Worm (Caenorhabditis elegans) whole organism, L2 larva: ENCODE measurements around the gene T25E4.2.

Source experiments
- F13H6.1 ChIP-seq: sonication (generic microtip); optimal IDR thresholded peaks from 2 replicates; lab custom pipeline; 2016; ENCODE audit warnings: missing genetic modification characterization, missing compliant biosample characterization
- R02D3.7 ChIP-seq: fragments of 150-350 bp; optimal IDR thresholded peaks from 2 replicates; lab custom pipeline; 2014; ENCODE audit warnings: missing biosample characterization, missing genetic modification characterization
- ZK546.5 ChIP-seq: sonication (generic microtip); optimal IDR thresholded peaks from 2 replicates; lab custom pipeline; 2017; ENCODE audit warnings: missing biosample characterization, missing genetic modification characterization
- aly-2 ChIP-seq: fragments of 150-350 bp; optimal IDR thresholded peaks from 2 replicates; lab custom pipeline; 2014; ENCODE audit warnings: missing biosample characterization, missing genetic modification characterization
- ama-1 ChIP-seq: fragments of 150-350 bp; optimal IDR thresholded peaks from 2 replicates; lab custom pipeline; 2018; ENCODE audit warnings: inconsistent platforms
- blmp-1 ChIP-seq: sonication (generic microtip); optimal IDR thresholded peaks from 2 replicates; lab custom pipeline; 2017; ENCODE audit warnings: missing genetic modification characterization, mild to moderate bottlenecking, missing compliant biosample characterization, antibody characterized with exemption, moderate library complexity; ENCODE audit not compliant: insufficient read depth
- ceh-16 ChIP-seq: fragments of 150-350 bp; optimal IDR thresholded peaks from 2 replicates; lab custom pipeline; 2014; ENCODE audit warnings: missing biosample characterization, missing genetic modification characterization
- crh-2 ChIP-seq: sonication (generic microtip); optimal IDR thresholded peaks from 2 replicates; lab custom pipeline; 2017; ENCODE audit warnings: missing biosample characterization, missing genetic modification characterization
- egl-27 ChIP-seq: sonication (generic microtip); optimal IDR thresholded peaks from 3 replicates; lab custom pipeline; 2017; ENCODE audit warnings: missing biosample characterization, missing genetic modification reagents, missing genetic modification characterization
- elt-1 ChIP-seq: fragments of 150-350 bp; optimal IDR thresholded peaks from 2 replicates; lab custom pipeline; 2014; ENCODE audit warnings: missing biosample characterization, missing genetic modification characterization
- elt-3 ChIP-seq: sonication (generic microtip); optimal IDR thresholded peaks from 2 replicates; lab custom pipeline; 2017; ENCODE audit warnings: missing biosample characterization, missing genetic modification characterization
- fos-1 ChIP-seq: fragments of 150-350 bp; optimal IDR thresholded peaks from 2 replicates; lab custom pipeline; 2014; ENCODE audit warnings: missing biosample characterization, missing genetic modification characterization
- gmeb-1 ChIP-seq: fragments of 150-350 bp; optimal IDR thresholded peaks from 2 replicates; lab custom pipeline; 2014; ENCODE audit warnings: missing biosample characterization, missing genetic modification characterization
- lin-11 ChIP-seq: fragments of 150-350 bp; sonication (generic microtip); optimal IDR thresholded peaks from 2 replicates; lab custom pipeline; 2014; ENCODE audit warnings: missing biosample characterization, missing genetic modification characterization, inconsistent platforms, mixed read lengths
- lin-39 ChIP-seq: fragments of 150-350 bp; optimal IDR thresholded peaks from 2 replicates; lab custom pipeline; 2014; ENCODE audit warnings: missing biosample characterization, missing genetic modification reagents, missing genetic modification characterization
- mdl-1 ChIP-seq, 2 experiments: fragments of 150-350 bp in 1 of 2; sonication (generic microtip) in 1 of 2; optimal IDR thresholded peaks; 2 replicates each; lab custom pipeline; 2017; ENCODE audit warnings: missing biosample characterization in 2 of 2, missing genetic modification characterization in 2 of 2
- nhr-10 ChIP-seq: sonication (generic microtip); optimal IDR thresholded peaks from 2 replicates; lab custom pipeline; 2017; ENCODE audit warnings: missing biosample characterization, missing genetic modification characterization
- nhr-12 ChIP-seq: fragments of 150-350 bp; optimal IDR thresholded peaks from 2 replicates; lab custom pipeline; 2014; ENCODE audit warnings: missing biosample characterization, missing genetic modification characterization
- nhr-21 ChIP-seq: fragments of 150-350 bp; optimal IDR thresholded peaks from 2 replicates; lab custom pipeline; 2014; ENCODE audit warnings: missing biosample characterization, missing genetic modification characterization
- nhr-23 ChIP-seq: fragments of 150-350 bp; optimal IDR thresholded peaks from 2 replicates; lab custom pipeline; 2014; ENCODE audit warnings: missing biosample characterization, missing genetic modification reagents, missing genetic modification characterization
- nhr-237 ChIP-seq: fragments of 150-350 bp; optimal IDR thresholded peaks from 2 replicates; lab custom pipeline; 2014; ENCODE audit warnings: missing biosample characterization, missing genetic modification characterization
- nhr-25 ChIP-seq: fragments of 150-350 bp; sonication (generic microtip); optimal IDR thresholded peaks from 3 replicates; lab custom pipeline; 2014; ENCODE audit warnings: missing biosample characterization, missing genetic modification characterization
- nhr-6 ChIP-seq: fragments of 150-350 bp; optimal IDR thresholded peaks from 2 replicates; lab custom pipeline; 2014; ENCODE audit warnings: missing biosample characterization, missing genetic modification characterization
- nhr-77 ChIP-seq: fragments of 150-350 bp; optimal IDR thresholded peaks from 2 replicates; lab custom pipeline; 2014; ENCODE audit warnings: missing biosample characterization, missing genetic modification characterization
- peb-1 ChIP-seq: fragments of 150-350 bp; optimal IDR thresholded peaks from 2 replicates; lab custom pipeline; 2014; ENCODE audit warnings: missing biosample characterization, missing genetic modification characterization
- skn-1 ChIP-seq: sonication (generic microtip); optimal IDR thresholded peaks from 2 replicates; lab custom pipeline; 2017; ENCODE audit warnings: missing biosample characterization, missing genetic modification characterization
- sma-3 ChIP-seq: sonication (generic microtip); optimal IDR thresholded peaks from 2 replicates; lab custom pipeline; 2016; ENCODE audit warnings: missing genetic modification reagents, missing genetic modification characterization, missing compliant biosample characterization
- sma-9 ChIP-seq, 2 experiments: fragments of 150-350 bp in 1 of 2; sonication (generic microtip) in 1 of 2; optimal IDR thresholded peaks; 2 replicates each; lab custom pipeline; 2014 to 2016; ENCODE audit warnings: missing genetic modification characterization in 2 of 2, mild to moderate bottlenecking in 1 of 2, missing biosample characterization in 1 of 2, missing compliant biosample characterization in 1 of 2, missing genetic modification reagents in 1 of 2, moderate library complexity in 1 of 2
- snpc-4 ChIP-seq: fragments of 150-350 bp; optimal IDR thresholded peaks from 2 replicates; lab custom pipeline; 2014; ENCODE audit warnings: missing biosample characterization, missing genetic modification characterization
- unc-62 ChIP-seq: fragments of 150-350 bp; optimal IDR thresholded peaks from 2 replicates; lab custom pipeline; 2014; ENCODE audit warnings: missing biosample characterization, missing genetic modification reagents, missing genetic modification characterization
- ztf-4 ChIP-seq: fragments of 150-350 bp; optimal IDR thresholded peaks from 2 replicates; lab custom pipeline; 2014; ENCODE audit warnings: missing biosample characterization, missing genetic modification characterization

Gene T25E4.2

ce11 chrII:5572082-5572746, 10.0 kb downstream of the T25E4.2 start (continued):
- TF ChIP-seq ceh-16 (tag; lab: Kevin White, UChicago) (no peak), nhr-21 (peak; percentile 83), mdl-1 (tag; optimal IDR thresholded peaks at IDR 0.05; lab: Kevin White, UChicago) (no peak), peb-1 (tag; lab: Kevin White, UChicago) (no peak), nhr-10 (tag; lab: Kevin White, UChicago) (peak; percentile 77)
- TF ChIP-seq, all 48 proteins: peak for 11

- TF ChIP-seq elt-1 (tag; lab: Kevin White, UChicago), result no peak
- TF ChIP-seq sma-9 (GFP tag; optimal IDR thresholded peaks at IDR 0.05; lab: Kevin White, UChicago), result peak; percentile 5
- no peak for TF ChIP-seq sma-9 (tag; optimal IDR thresholded peaks at IDR 0.05; lab: Kevin White, UChicago)
These were observed 11.9 kb downstream of the T25E4.2 start, which contains the start of the genes C17C3.1 and C17C3.15 for ce11 chrII:5570272-5570671. TSS of gene C17C3.1 (plus strand) at chrII:5570572. TSS of gene C17C3.15 (plus strand) at chrII:5570654.

DNA sequence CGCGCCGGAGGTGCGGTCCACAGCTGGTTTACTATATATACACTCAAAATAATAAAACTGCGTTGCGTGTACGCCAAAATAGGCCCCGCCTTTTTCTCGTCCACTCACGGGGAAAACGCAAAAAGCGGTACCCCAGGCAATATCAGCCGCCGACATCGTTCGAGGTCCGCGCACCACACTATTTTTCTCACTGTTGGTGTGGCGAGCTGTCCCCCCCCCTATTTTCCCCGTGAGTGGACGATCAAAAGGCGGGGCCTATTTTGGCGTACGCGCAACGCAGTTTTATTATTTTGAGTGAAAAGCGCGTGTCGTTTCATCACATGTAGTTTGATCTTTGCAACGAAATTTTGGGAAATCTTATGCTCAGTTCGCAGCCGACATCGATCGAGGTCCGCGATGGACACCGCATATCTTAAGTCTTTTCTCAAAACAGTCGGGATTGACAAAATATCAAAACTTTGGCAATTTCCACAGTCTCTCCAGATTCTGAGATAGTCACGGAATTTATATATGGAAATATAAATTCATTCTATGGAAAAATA, 17.1 kb downstream of the T25E4.2 start:
- no peak for TF ChIP-seq crh-2 (tag; lab: Kevin White, UChicago)
- no peak for TF ChIP-seq elt-3 (tag; lab: Kevin White, UChicago)
- no peak for TF ChIP-seq ZK546.5 (tag; lab: Kevin White, UChicago)
- no peak for TF ChIP-seq R02D3.7 (tag; lab: Kevin White, UChicago)
- no peak for TF ChIP-seq lin-11
- TF ChIP-seq peb-1 (tag; lab: Kevin White, UChicago), result no peak
- no peak for TF ChIP-seq sma-3
- no peak for TF ChIP-seq mdl-1 (tag; optimal IDR thresholded peaks at IDR 0.05; lab: Kevin White, UChicago)
- no peak for TF ChIP-seq nhr-77 (tag; lab: Kevin White, UChicago)
- no peak for TF ChIP-seq gmeb-1 (tag; lab: Kevin White, UChicago)
- TF ChIP-seq blmp-1 (tag; lab: Kevin White, UChicago), result no peak
- TF ChIP-seq egl-27 (tag; lab: Kevin White, UChicago), result no peak
- no peak for TF ChIP-seq nhr-23 (tag; lab: Kevin White, UChicago)
- no peak for TF ChIP-seq snpc-4 (tag; lab: Kevin White, UChicago)
- TF ChIP-seq F13H6.1 (tag; lab: Kevin White, UChicago), result no peak

- peak; percentile 17 for TF ChIP-seq sma-9 (GFP tag; optimal IDR thresholded peaks at IDR 0.05; lab: Kevin White, UChicago)
- no peak for TF ChIP-seq sma-9 (tag; optimal IDR thresholded peaks at IDR 0.05; lab: Kevin White, UChicago)
- TF ChIP-seq ceh-16 (tag; lab: Kevin White, UChicago), result no peak
- TF ChIP-seq aly-2 (tag; lab: Kevin White, UChicago), result no peak
- peak; percentile 19 for TF ChIP-seq fos-1 (tag; lab: Kevin White, UChicago)
- TF ChIP-seq skn-1, result peak; percentile 6
- no peak for TF ChIP-seq elt-1 (tag; lab: Kevin White, UChicago)
- TF ChIP-seq, all 48 proteins: peak for 3
These were observed 20.8 kb downstream of the T25E4.2 start, which contains the start of gene C17C3.3 for ce11 chrII:5561392-5561791. TSS of gene C17C3.3 (plus strand) at chrII:5561737.

ce11 chrII:5557134-5557533, 25.1 kb downstream of the T25E4.2 start:
- TF ChIP-seq gmeb-1 (tag; lab: Kevin White, UChicago) (peak; percentile 38), nhr-21 (no peak), nhr-6 (tag; lab: Kevin White, UChicago) (no peak), crh-2 (tag; lab: Kevin White, UChicago) (peak; percentile 14), blmp-1 (tag; lab: Kevin White, UChicago) (no peak), nhr-12 (tag; lab: Kevin White, UChicago) (no peak), ama-1 (lab: Kevin White, UChicago) (no peak), sma-9 (GFP tag; optimal IDR thresholded peaks at IDR 0.05; lab: Kevin White, UChicago) (peak; percentile 60), sma-9 (tag; optimal IDR thresholded peaks at IDR 0.05; lab: Kevin White, UChicago) (no peak), snpc-4 (tag; lab: Kevin White, UChicago) (no peak), elt-3 (tag; lab: Kevin White, UChicago) (no peak)

DNA sequence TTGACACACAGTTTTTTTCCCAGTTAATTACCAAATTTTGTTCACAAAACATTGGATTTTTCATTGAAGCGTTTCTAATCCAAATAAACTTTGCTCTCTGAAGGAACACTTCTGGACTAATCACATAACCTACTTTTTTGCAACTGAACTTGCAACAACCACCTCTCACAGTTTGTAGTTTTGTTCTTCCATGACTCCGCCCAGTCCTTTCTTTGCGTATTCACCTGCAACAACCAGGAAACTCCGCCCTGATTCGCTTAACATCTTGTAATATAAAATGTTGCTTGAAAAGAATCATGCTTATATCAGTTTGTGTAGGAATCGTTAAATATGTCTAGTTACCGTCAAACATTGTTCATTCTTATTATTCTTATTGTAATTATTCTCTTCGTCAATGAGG, 25.8 kb downstream of the T25E4.2 start, which contains the start of gene ins-11:
Gene ins-11 (plus strand): TSS at position 301 of the 400 bp plus-strand sequence.
- TF ChIP-seq lin-39 (tag; lab: Kevin White, UChicago) (no peak), nhr-77 (tag; lab: Kevin White, UChicago) (no peak), ztf-4 (tag; lab: Kevin White, UChicago) (no peak), R02D3.7 (tag; lab: Kevin White, UChicago) (no peak), unc-62 (no peak), ZK546.5 (tag; lab: Kevin White, UChicago) (no peak), elt-1 (tag; lab: Kevin White, UChicago) (no peak), nhr-25 (no peak), nhr-237 (no peak), ceh-16 (tag; lab: Kevin White, UChicago) (no peak)
- TF ChIP-seq, all 48 proteins: peak for 0
